Worm (Caenorhabditis elegans) whole organism, L1 larva: ENCODE results near the gene C30H6.5.

Experiments used
- C16A3.4 ChIP-seq: fragments of 150-350 bp; optimal IDR thresholded peaks from 2 replicates; lab custom pipeline; 2014; ENCODE audit warnings: missing biosample characterization, missing genetic modification characterization
- C34B4.2 ChIP-seq: sonication (generic microtip); optimal IDR thresholded peaks from 2 replicates; lab custom pipeline; 2017; ENCODE audit warnings: mild to moderate bottlenecking, missing genetic modification characterization, missing compliant biosample characterization
- F16B12.6 ChIP-seq: fragments of 150-350 bp; optimal IDR thresholded peaks from 2 replicates; lab custom pipeline; 2014; ENCODE audit warnings: missing biosample characterization, missing genetic modification characterization
- alr-1 ChIP-seq: fragments of 200-800 bp; sonication (Bioruptor generic); optimal IDR thresholded peaks from 2 replicates; lab custom pipeline; 2018; ENCODE audit warnings: borderline replicate concordance, mild to moderate bottlenecking, missing genetic modification characterization, missing compliant biosample characterization
- blmp-1 ChIP-seq: fragments of 150-350 bp; optimal IDR thresholded peaks from 2 replicates; lab custom pipeline; 2014; ENCODE audit warnings: missing biosample characterization, missing genetic modification characterization
- ceh-63 ChIP-seq: fragments of 200-800 bp; sonication (Bioruptor generic); optimal IDR thresholded peaks from 2 replicates; lab custom pipeline; 2018; ENCODE audit warnings: mild to moderate bottlenecking, missing genetic modification characterization, missing compliant biosample characterization
- ceh-8 ChIP-seq: fragments of 200-800 bp; sonication (Bioruptor generic); optimal IDR thresholded peaks from 2 replicates; lab custom pipeline; 2018; ENCODE audit warnings: mild to moderate bottlenecking, missing genetic modification characterization, moderate library complexity, missing compliant biosample characterization
- ceh-82 ChIP-seq, 3 experiments: fragments of 150-350 bp in 1 of 3; sonication (generic microtip) in 2 of 3; optimal IDR thresholded peaks; 2 replicates each; lab custom pipeline; 2014 to 2017; ENCODE audit warnings: missing biosample characterization in 3 of 3, missing genetic modification characterization in 3 of 3
- dpl-1 ChIP-seq, 3 experiments: fragments of 150-350 bp in 2 of 3; sonication (generic microtip) in 1 of 3; optimal IDR thresholded peaks; 2 replicates each; lab custom pipeline; 2014 to 2017; ENCODE audit warnings: missing biosample characterization in 3 of 3, missing genetic modification characterization in 3 of 3, missing genetic modification reagents in 3 of 3
- dsc-1 ChIP-seq: sonication (generic microtip); optimal IDR thresholded peaks from 2 replicates; lab custom pipeline; 2016; ENCODE audit warnings: mild to moderate bottlenecking, missing genetic modification characterization, missing compliant biosample characterization
- efl-1 ChIP-seq, 4 experiments: fragments of 150-350 bp; optimal IDR thresholded peaks in 3 of 4; peaks in 1 of 4; 1 replicate in 1 of 4; 2 replicates in 3 of 4; lab custom pipeline; 2014; ENCODE audit warnings: missing biosample characterization in 2 of 4, missing genetic modification characterization in 2 of 4, missing genetic modification reagents in 2 of 4
- efl-3 ChIP-seq: fragments of 200-800 bp; sonication (Bioruptor generic); optimal IDR thresholded peaks from 2 replicates; lab custom pipeline; 2018; ENCODE audit warnings: mild to moderate bottlenecking, missing genetic modification characterization, missing compliant biosample characterization
- egl-13 ChIP-seq: sonication (generic microtip); optimal IDR thresholded peaks from 2 replicates; lab custom pipeline; 2016; ENCODE audit warnings: missing genotype, missing genetic modification reagents, missing genetic modification characterization, missing compliant biosample characterization
- egl-27 ChIP-seq, 2 experiments: fragments of 150-350 bp in 1 of 2; sonication (generic microtip); optimal IDR thresholded peaks; 3 replicates each; lab custom pipeline; 2017 to 2018; ENCODE audit warnings: missing biosample characterization in 2 of 2, missing genetic modification characterization in 2 of 2, missing genetic modification reagents in 2 of 2
- elt-3 ChIP-seq, 6 experiments: fragments of 150-350 bp in 1 of 6; sonication (generic microtip); optimal IDR thresholded peaks; 2 replicates each; lab custom pipeline; 2017 to 2018; ENCODE audit warnings: missing biosample characterization in 6 of 6, missing genetic modification characterization in 6 of 6, inconsistent platforms in 1 of 6
- ets-5 ChIP-seq: fragments of 200-800 bp; sonication (Bioruptor generic); IDR thresholded peaks from 2 replicates; pipeline ENCODE4 v1.3.6; 2022; ENCODE audit warnings: missing genetic modification characterization, missing compliant biosample characterization
- fkh-10 ChIP-seq: sonication (generic microtip); optimal IDR thresholded peaks from 2 replicates; lab custom pipeline; 2017; ENCODE audit warnings: missing biosample characterization, missing genetic modification reagents, missing genetic modification characterization
- fkh-4 ChIP-seq: sonication (generic microtip); optimal IDR thresholded peaks from 2 replicates; lab custom pipeline; 2016; ENCODE audit warnings: missing compliant biosample characterization, missing genetic modification characterization, borderline replicate concordance
- fos-1 ChIP-seq: fragments of 150-350 bp; optimal IDR thresholded peaks from 2 replicates; lab custom pipeline; 2014; ENCODE audit warnings: missing biosample characterization, missing genetic modification characterization
- hpl-2 ChIP-seq: fragments of 150-350 bp; optimal IDR thresholded peaks from 2 replicates; lab custom pipeline; 2014; ENCODE audit warnings: missing biosample characterization, missing genetic modification reagents, missing genetic modification characterization
- jun-1 ChIP-seq: fragments of 150-350 bp; optimal IDR thresholded peaks from 2 replicates; lab custom pipeline; 2014; ENCODE audit warnings: missing biosample characterization, missing genetic modification reagents, missing genetic modification characterization
- lin-14 ChIP-seq: fragments of 200-800 bp; sonication (Bioruptor generic); optimal IDR thresholded peaks from 2 replicates; lab custom pipeline; 2018; ENCODE audit warnings: mild to moderate bottlenecking, missing genetic modification characterization, moderate library complexity, missing compliant biosample characterization
- lin-15B ChIP-seq: fragments of 150-350 bp; sonication (generic microtip); optimal IDR thresholded peaks from 3 replicates; lab custom pipeline; 2014; ENCODE audit warnings: missing biosample characterization, missing genetic modification characterization
- lin-35 ChIP-seq, 2 experiments: fragments of 150-350 bp; optimal IDR thresholded peaks; 2 replicates each; lab custom pipeline; 2014; ENCODE audit warnings: missing biosample characterization in 2 of 2, missing genetic modification characterization in 2 of 2, missing genetic modification reagents in 2 of 2
- lin-39 ChIP-seq: fragments of 150-350 bp; optimal IDR thresholded peaks from 2 replicates; lab custom pipeline; 2014; ENCODE audit warnings: missing biosample characterization, missing genetic modification reagents, missing genetic modification characterization
- lsy-2 ChIP-seq, 2 experiments: fragments of 150-350 bp; optimal IDR thresholded peaks; 2 replicates each; lab custom pipeline; 2014; ENCODE audit warnings: missing biosample characterization in 2 of 2, missing genetic modification characterization in 2 of 2
- mef-2 ChIP-seq: fragments of 150-350 bp; optimal IDR thresholded peaks from 2 replicates; lab custom pipeline; 2014; ENCODE audit warnings: missing biosample characterization, missing genetic modification characterization
- mep-1 ChIP-seq: fragments of 150-350 bp; optimal IDR thresholded peaks from 2 replicates; lab custom pipeline; 2014; ENCODE audit warnings: missing biosample characterization, missing genetic modification characterization
- nhr-11 ChIP-seq: fragments of 150-350 bp; optimal IDR thresholded peaks from 2 replicates; lab custom pipeline; 2014; ENCODE audit warnings: missing biosample characterization, missing genetic modification characterization
- nhr-12 ChIP-seq: sonication (generic microtip); optimal IDR thresholded peaks from 2 replicates; lab custom pipeline; 2017; ENCODE audit warnings: missing biosample characterization, missing genetic modification characterization
- nhr-28 ChIP-seq: fragments of 150-350 bp; optimal IDR thresholded peaks from 2 replicates; lab custom pipeline; 2014; ENCODE audit warnings: missing biosample characterization, missing genetic modification characterization
- nhr-47 ChIP-seq: sonication (generic microtip); optimal IDR thresholded peaks from 2 replicates; lab custom pipeline; 2016; ENCODE audit warnings: mild to moderate bottlenecking, missing genetic modification characterization, moderate library complexity, missing compliant biosample characterization
- nhr-71 ChIP-seq: sonication (generic microtip); optimal IDR thresholded peaks from 2 replicates; lab custom pipeline; 2016; ENCODE audit warnings: mild to moderate bottlenecking, missing genetic modification characterization, moderate library complexity, missing compliant biosample characterization
- snpc-4 ChIP-seq: fragments of 150-350 bp; optimal IDR thresholded peaks from 2 replicates; lab custom pipeline; 2014; ENCODE audit warnings: missing biosample characterization, missing genetic modification characterization
- snu-23 ChIP-seq: sonication (generic microtip); optimal IDR thresholded peaks from 2 replicates; lab custom pipeline; 2016; ENCODE audit warnings: missing genetic modification characterization, missing compliant biosample characterization
- tbx-2 ChIP-seq: sonication (generic microtip); optimal IDR thresholded peaks from 2 replicates; lab custom pipeline; 2016; ENCODE audit warnings: missing genetic modification characterization, missing compliant biosample characterization
- unc-98 ChIP-seq: fragments of 200-800 bp; sonication (Bioruptor generic); IDR thresholded peaks from 2 replicates; pipeline ENCODE4 v1.3.6; 2022; ENCODE audit warnings: missing genetic modification characterization, missing compliant biosample characterization
- zag-1 ChIP-seq: fragments of 150-350 bp; optimal IDR thresholded peaks from 2 replicates; lab custom pipeline; 2014; ENCODE audit warnings: missing biosample characterization, missing genetic modification characterization
- ztf-4 ChIP-seq: fragments of 150-350 bp; optimal IDR thresholded peaks from 2 replicates; lab custom pipeline; 2014; ENCODE audit warnings: missing biosample characterization, missing genetic modification characterization

C30H6.5 gene

DNA sequence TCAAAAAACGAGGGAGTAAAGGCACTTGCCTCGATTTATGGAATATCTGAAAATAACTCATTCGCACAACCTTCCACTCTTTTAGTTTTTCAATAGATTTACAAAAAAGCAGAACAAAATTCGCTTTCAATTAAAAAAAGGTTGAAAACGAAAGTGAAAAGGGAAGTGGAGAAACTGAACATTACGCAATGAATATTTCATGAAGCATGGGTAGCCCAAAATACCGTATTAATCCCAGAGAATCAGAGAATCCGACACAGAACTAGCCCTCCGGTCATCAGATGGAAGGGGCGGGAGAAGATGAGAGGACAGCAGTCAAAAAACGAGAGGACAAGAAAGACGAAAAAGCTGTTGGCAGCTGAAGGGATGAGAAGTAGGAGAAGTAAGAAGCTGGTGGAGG lies at the start of gene C30H6.5:
TSS of gene C30H6.5 (plus strand) at position 301 of the 400 bp plus-strand sequence.
- TF ChIP-seq efl-3 (GFP tag; lab: Kevin White, UChicago), result no peak
- TF ChIP-seq blmp-1 (tag; lab: Kevin White, UChicago), result peak; percentile 82
- TF ChIP-seq, all 84 proteins: peak for 1

DNA sequence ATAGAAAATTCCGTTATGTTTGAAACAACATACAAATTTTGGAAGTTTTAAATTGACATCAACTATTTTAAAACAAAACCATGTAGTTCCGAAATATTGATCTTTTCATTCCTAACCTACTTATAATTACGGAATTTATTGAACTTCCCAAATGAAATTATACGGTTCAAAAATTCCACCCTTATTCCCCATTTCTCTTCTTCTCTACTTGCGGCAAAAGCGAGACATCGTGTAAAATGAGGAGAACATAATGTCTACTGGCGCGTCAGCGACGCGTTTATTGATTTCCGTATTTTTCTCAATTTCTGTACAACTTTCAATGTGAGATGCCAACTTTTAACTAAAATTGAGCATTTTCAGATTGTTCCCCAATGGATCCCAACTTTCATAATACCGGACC lies 42.7 kb upstream of the C30H6.5 start, which contains the start of gene ceh-88:
TSS of gene ceh-88 (plus strand) at position 355 of the 400 bp plus-strand sequence.
- TF ChIP-seq egl-27 (tag; optimal IDR thresholded peaks at IDR 0.05; lab: Kevin White, UChicago), result no peak
- peak; percentile 51 for TF ChIP-seq blmp-1 (tag; lab: Kevin White, UChicago)
- TF ChIP-seq efl-1 (optimal IDR thresholded peaks at IDR 0.05; lab: Kevin White, UChicago), result peak; percentile 1 to 12
- TF ChIP-seq efl-1 (GFP tag; optimal IDR thresholded peaks at IDR 0.05 in 1 of 2; lab: Kevin White, UChicago), result peak in 1 of 2 experiments; percentile 61
- peak in 1 of 3 experiments; percentile 4 for TF ChIP-seq dpl-1 (GFP tag; optimal IDR thresholded peaks at IDR 0.05; lab: Kevin White, UChicago)
- no peak for TF ChIP-seq ztf-4
- TF ChIP-seq lsy-2 (tag; optimal IDR thresholded peaks at IDR 0.05; lab: Kevin White, UChicago), result peak in 1 of 2 experiments; percentile 30

ce11 chrIV:17331100-17331577 lies 40.4 kb upstream of the C30H6.5 start, which contains the start of gene C49C3.6:
Gene C49C3.6, plus strand, starts transcription at chrIV:17331527.
- no peak for TF ChIP-seq C34B4.2 (tag; lab: Kevin White, UChicago)
- peak; percentile 6 to 56 for TF ChIP-seq lsy-2 (tag; optimal IDR thresholded peaks at IDR 0.05; lab: Kevin White, UChicago)
- TF ChIP-seq ceh-63, result no peak
- TF ChIP-seq fkh-4, result no peak
- no peak for TF ChIP-seq nhr-12 (tag; lab: Kevin White, UChicago)
- no peak for TF ChIP-seq ets-5 (GFP tag; lab: Robert Waterston, UW)
- TF ChIP-seq blmp-1 (tag; lab: Kevin White, UChicago), result peak; percentile 65
- TF ChIP-seq lin-15B (tag; lab: Kevin White, UChicago), result peak; percentile 7
- TF ChIP-seq dpl-1 (GFP tag; optimal IDR thresholded peaks at IDR 0.05; lab: Kevin White, UChicago), result peak in 2 of 3 experiments; percentile 19 to 34
- peak; percentile 18 for TF ChIP-seq lin-14 (GFP tag; lab: Kevin White, UChicago)
- TF ChIP-seq fos-1 (tag; lab: Kevin White, UChicago), result no peak
- TF ChIP-seq unc-98 (GFP tag; lab: Robert Waterston, UW), result no peak
- peak; percentile 24 for TF ChIP-seq snu-23 (GFP tag; lab: Kevin White, UChicago)
- no peak for TF ChIP-seq nhr-11 (tag; lab: Kevin White, UChicago)
- TF ChIP-seq nhr-47 (tag; lab: Kevin White, UChicago), result peak; percentile 0
- peak; percentile 28 for TF ChIP-seq nhr-71 (tag; lab: Kevin White, UChicago)
- peak in 1 of 3 experiments; percentile 10 for TF ChIP-seq ceh-82 (tag; optimal IDR thresholded peaks at IDR 0.05; lab: Kevin White, UChicago)
- peak in 1 of 2 experiments; percentile 27 for TF ChIP-seq lin-35 (GFP tag; optimal IDR thresholded peaks at IDR 0.05; lab: Kevin White, UChicago)
- peak; percentile 43 to 45 for TF ChIP-seq efl-1 (optimal IDR thresholded peaks at IDR 0.05; lab: Kevin White, UChicago)
- TF ChIP-seq efl-1 (GFP tag; optimal IDR thresholded peaks at IDR 0.05 in 1 of 2; lab: Kevin White, UChicago), result peak; percentile 18 to 91
- TF ChIP-seq nhr-28 (tag; lab: Kevin White, UChicago), result no peak
- TF ChIP-seq mep-1 (tag; lab: Kevin White, UChicago), result peak; percentile 37

DNA sequence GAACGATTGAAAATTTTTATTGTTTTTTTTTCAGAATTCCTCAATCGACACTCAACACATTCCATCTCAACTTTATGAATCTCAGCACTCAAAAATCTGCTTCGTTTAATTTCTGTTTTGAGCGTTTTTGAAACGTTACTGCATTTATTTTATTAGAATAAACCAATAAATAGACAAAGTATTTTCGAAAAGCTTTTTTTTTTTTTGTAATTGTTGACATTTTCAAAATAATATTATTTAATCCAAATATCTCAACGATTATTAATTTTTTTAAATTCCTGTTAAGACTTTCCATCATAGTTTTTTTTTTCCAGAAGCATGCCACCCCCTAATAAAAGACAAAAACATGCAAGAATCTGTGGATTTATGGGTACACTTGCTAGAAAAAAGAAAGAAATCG lies 39.3 kb upstream of the C30H6.5 start, which contains the start of gene C49C3.7:
TSS of gene C49C3.7 (plus strand) at position 301 of the 400 bp plus-strand sequence.
- TF ChIP-seq ztf-4 (no peak), nhr-71 (tag; lab: Kevin White, UChicago) (no peak), dsc-1 (tag; lab: Kevin White, UChicago) (no peak), tbx-2 (tag; lab: Kevin White, UChicago) (no peak), blmp-1 (tag; lab: Kevin White, UChicago) (no peak), egl-13 (no peak), alr-1 (tag; lab: Kevin White, UChicago) (no peak), snpc-4 (tag; lab: Kevin White, UChicago) (no peak), zag-1 (no peak), C16A3.4 (no peak), egl-27 (tag; optimal IDR thresholded peaks at IDR 0.05; lab: Kevin White, UChicago) (no peak), jun-1 (tag; lab: Kevin White, UChicago) (no peak), ceh-8 (no peak), ceh-63 (no peak), F16B12.6 (tag; lab: Kevin White, UChicago) (no peak), hpl-2 (GFP tag; lab: Kevin White, UChicago) (no peak), fkh-10 (GFP tag; lab: Kevin White, UChicago) (no peak), lin-39 (no peak), elt-3 (tag; optimal IDR thresholded peaks at IDR 0.05; lab: Kevin White, UChicago) (no peak), mef-2 (tag; lab: Kevin White, UChicago) (no peak)
